Worm (Caenorhabditis elegans): ENCODE results near the gene dsl-2.
A peak's percentile ranks its signal among the peaks of the same experiment; 100 is the strongest.
"Not testable (repeated sequence)": the region's sequence is repeated elsewhere in the genome, so short reads cannot be mapped to it uniquely, and the experiment has no call there.

The dsl-2 gene

DNA sequence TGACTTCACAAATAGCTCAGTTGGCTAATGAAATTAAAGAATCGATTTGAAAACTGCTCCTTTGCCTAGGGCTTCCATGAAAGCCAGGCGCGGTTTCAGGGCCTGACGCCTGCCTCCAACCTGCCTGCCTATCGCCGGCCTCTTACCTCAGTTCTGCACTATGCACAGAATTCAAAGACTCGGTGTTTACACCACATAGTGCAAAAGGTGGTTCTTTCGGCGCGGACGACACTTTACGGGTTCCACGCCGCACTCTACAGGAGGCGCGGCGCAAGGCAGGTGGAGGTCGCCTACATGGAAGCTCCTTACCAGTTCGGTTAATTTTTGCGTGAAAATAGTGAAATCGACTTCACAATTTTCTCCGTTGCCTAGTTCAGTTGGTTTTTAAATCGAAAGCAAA is 5.0 kb upstream of the dsl-2 start:
- TF ChIP-seq tab-1 (GFP tag; IDR thresholded peaks at IDR 0.05) (no peak), klf-2 (GFP tag; conservative IDR thresholded peaks at IDR 0.05) (no peak), med-1 (GFP tag; optimal IDR thresholded peaks at IDR 0.05; ENCODE audit: insufficient read depth) (no peak), ztf-29 (GFP tag; IDR thresholded peaks at IDR 0.05) (no peak), flt-1 (GFP tag; IDR thresholded peaks at IDR 0.05) (no peak), ztf-23 (GFP tag; IDR thresholded peaks at IDR 0.05) (no peak), ref-1 (GFP tag; conservative IDR thresholded peaks at IDR 0.05) (no peak), T22C8.4 (GFP tag; IDR thresholded peaks at IDR 0.05) (no peak), cog-1 (tag; optimal IDR thresholded peaks at IDR 0.05) (no peak)

ce11 chrIV:1209320-1209719 is 4.5 kb upstream of the dsl-2 start:
- TF ChIP-seq klf-2 (GFP tag; conservative IDR thresholded peaks at IDR 0.05) (no peak), T22C8.4 (GFP tag; IDR thresholded peaks at IDR 0.05) (no peak), ztf-23 (GFP tag; IDR thresholded peaks at IDR 0.05) (no peak), ref-1 (GFP tag; conservative IDR thresholded peaks at IDR 0.05) (no peak), cog-1 (tag; optimal IDR thresholded peaks at IDR 0.05) (no peak), flt-1 (GFP tag; IDR thresholded peaks at IDR 0.05) (no peak), ztf-29 (GFP tag; IDR thresholded peaks at IDR 0.05) (no peak), tab-1 (GFP tag; IDR thresholded peaks at IDR 0.05) (no peak), med-1 (GFP tag; optimal IDR thresholded peaks at IDR 0.05; ENCODE audit: insufficient read depth) (no peak)

DNA sequence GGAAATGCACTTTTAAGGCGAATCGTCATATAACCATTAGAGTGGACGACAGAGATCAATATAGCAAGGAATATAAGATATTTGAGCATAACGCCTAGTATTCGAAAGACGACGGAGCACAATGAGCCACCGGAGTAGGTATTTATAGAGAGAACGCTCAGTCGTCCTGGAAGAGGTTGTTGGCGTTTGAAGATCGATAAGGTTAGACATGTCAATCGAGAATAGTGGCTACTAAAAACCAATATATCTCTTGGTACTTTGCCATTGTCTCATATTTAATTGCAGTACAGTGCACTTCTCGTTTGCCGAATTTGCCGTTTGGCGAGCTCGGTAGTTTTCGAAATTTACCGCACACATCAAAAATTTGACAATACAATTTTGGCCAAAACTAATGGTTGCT is 3.2 kb upstream of the dsl-2 start, which contains the start of gene dsl-1:
Gene dsl-1 (minus strand): TSS at position 101 of the 400 bp plus-strand sequence.
- TF ChIP-seq T22C8.4 (GFP tag; IDR thresholded peaks at IDR 0.05) (no peak), ztf-29 (GFP tag; IDR thresholded peaks at IDR 0.05) (no peak), ref-1 (GFP tag; conservative IDR thresholded peaks at IDR 0.05) (no peak), klf-2 (GFP tag; conservative IDR thresholded peaks at IDR 0.05) (no peak), ztf-23 (GFP tag; IDR thresholded peaks at IDR 0.05) (no peak), med-1 (GFP tag; optimal IDR thresholded peaks at IDR 0.05; ENCODE audit: insufficient read depth) (no peak), cog-1 (tag; optimal IDR thresholded peaks at IDR 0.05) (no peak), tab-1 (GFP tag; IDR thresholded peaks at IDR 0.05) (no peak), flt-1 (GFP tag; IDR thresholded peaks at IDR 0.05) (no peak)

DNA sequence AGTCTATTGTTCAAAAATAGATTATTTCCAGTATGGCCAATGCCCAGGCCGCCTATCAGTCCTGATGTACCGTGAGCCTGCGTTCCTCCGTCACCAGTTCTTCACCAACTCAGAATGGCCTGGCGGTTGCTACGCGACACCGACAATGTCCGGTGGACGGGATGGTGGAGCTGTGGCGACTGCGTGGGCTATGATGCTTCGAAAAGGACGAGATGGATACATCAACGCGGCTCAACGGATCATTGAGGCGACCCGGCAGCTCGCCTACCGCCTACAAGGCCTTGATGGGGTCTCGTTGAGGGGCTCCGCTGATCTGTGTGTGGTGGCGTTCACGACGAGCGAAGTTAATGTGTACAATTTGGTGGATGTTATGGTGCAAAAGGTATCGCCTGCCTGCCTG is 5.3 kb downstream of the dsl-2 start:
- no peak for TF ChIP-seq flt-1 (GFP tag; IDR thresholded peaks at IDR 0.05)
- no peak for TF ChIP-seq ref-1 (GFP tag; conservative IDR thresholded peaks at IDR 0.05)
- TF ChIP-seq ztf-23 (GFP tag; IDR thresholded peaks at IDR 0.05), result no peak
- no peak for TF ChIP-seq med-1 (GFP tag; optimal IDR thresholded peaks at IDR 0.05; ENCODE audit: insufficient read depth)
- no peak for TF ChIP-seq cog-1 (tag; optimal IDR thresholded peaks at IDR 0.05)
- no peak for TF ChIP-seq T22C8.4 (GFP tag; IDR thresholded peaks at IDR 0.05)
- no peak for TF ChIP-seq klf-2 (GFP tag; conservative IDR thresholded peaks at IDR 0.05)
- no peak for TF ChIP-seq tab-1 (GFP tag; IDR thresholded peaks at IDR 0.05)
- TF ChIP-seq ztf-29 (GFP tag; IDR thresholded peaks at IDR 0.05), result no peak

DNA sequence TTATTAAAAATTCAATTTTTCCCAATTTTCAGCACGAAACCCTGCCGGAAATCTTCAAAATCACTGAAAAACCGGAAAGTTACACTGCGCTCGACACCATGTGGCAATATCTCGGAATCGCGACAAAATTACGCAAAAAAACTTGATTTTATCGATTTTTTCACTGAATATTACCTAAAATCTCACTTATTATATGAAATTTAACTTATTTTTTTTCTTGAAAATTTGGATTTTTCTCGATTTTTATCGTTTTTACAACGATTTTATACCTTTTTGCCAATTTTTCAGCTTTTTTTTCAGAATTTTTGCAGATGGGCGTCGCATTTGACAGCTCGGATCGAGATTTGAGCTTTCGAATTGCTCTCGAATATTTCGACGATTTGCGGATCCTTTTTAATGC is 12.0 kb downstream of the dsl-2 start, which contains the start of gene spl-3:
Gene spl-3 (plus strand): TSS at position 301 of the 400 bp plus-strand sequence.
- TF ChIP-seq ztf-23 (GFP tag; IDR thresholded peaks at IDR 0.05), result no peak
- no peak for TF ChIP-seq cog-1 (tag; optimal IDR thresholded peaks at IDR 0.05)
- no peak for TF ChIP-seq ref-1 (GFP tag; conservative IDR thresholded peaks at IDR 0.05)
- no peak for TF ChIP-seq flt-1 (GFP tag; IDR thresholded peaks at IDR 0.05)
- no peak for TF ChIP-seq ztf-29 (GFP tag; IDR thresholded peaks at IDR 0.05)
- TF ChIP-seq T22C8.4 (GFP tag; IDR thresholded peaks at IDR 0.05), result no peak
- no peak for TF ChIP-seq med-1 (GFP tag; optimal IDR thresholded peaks at IDR 0.05; ENCODE audit: insufficient read depth)
- TF ChIP-seq klf-2 (GFP tag; conservative IDR thresholded peaks at IDR 0.05), result no peak
- TF ChIP-seq tab-1 (GFP tag; IDR thresholded peaks at IDR 0.05), result no peak

DNA sequence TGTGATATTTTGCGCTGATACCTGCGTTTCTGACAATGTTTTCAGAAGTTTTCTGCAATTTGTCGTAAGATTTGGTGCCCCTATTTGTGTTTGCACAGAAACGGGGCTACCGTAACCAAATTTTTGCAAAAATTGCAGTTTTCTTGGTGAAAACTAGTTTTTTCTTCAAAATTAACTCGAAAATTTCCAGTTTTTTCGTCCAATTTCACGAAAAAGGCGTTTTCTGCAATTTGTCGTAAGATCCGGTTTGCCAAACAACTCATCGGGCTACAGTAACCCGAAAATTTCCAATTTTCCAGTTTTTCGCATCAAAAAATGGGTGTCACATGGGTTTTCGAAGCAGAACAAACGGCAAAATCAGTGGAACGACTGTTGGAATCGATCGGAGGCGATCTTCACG is 17.3 kb downstream of the dsl-2 start, which contains the start of gene mdt-20:
Gene mdt-20 (plus strand): TSS at position 301 of the 400 bp plus-strand sequence.
- TF ChIP-seq tab-1 (GFP tag; IDR thresholded peaks at IDR 0.05); med-1 (GFP tag; optimal IDR thresholded peaks at IDR 0.05; ENCODE audit: insufficient read depth); T22C8.4 (GFP tag; IDR thresholded peaks at IDR 0.05): not testable (repeated sequence)

DNA sequence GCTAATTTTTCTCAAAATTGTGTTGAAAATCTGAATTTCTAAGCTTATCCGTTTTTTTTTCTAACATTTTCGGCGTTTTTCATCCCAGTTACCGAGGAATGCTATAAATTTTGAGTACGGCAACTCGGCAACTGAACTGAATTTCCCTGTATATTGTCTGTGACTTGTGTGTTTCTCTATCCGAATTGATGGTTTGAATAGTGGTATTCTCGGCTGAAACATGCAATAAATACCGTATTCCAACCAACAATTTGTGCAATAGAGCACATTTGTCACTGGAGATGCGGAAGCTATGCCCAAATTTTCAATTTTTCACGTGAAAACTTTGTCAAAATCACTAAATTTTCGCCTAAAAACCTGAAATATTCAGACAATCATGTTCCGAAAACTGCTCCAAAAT is 22.5 kb downstream of the dsl-2 start, which contains the start of gene rmif-2:
Gene rmif-2 (plus strand): TSS at position 301 of the 400 bp plus-strand sequence.
- TF ChIP-seq ztf-23 (GFP tag; IDR thresholded peaks at IDR 0.05); klf-2 (GFP tag; conservative IDR thresholded peaks at IDR 0.05); flt-1 (GFP tag; IDR thresholded peaks at IDR 0.05): not testable (repeated sequence)

DNA sequence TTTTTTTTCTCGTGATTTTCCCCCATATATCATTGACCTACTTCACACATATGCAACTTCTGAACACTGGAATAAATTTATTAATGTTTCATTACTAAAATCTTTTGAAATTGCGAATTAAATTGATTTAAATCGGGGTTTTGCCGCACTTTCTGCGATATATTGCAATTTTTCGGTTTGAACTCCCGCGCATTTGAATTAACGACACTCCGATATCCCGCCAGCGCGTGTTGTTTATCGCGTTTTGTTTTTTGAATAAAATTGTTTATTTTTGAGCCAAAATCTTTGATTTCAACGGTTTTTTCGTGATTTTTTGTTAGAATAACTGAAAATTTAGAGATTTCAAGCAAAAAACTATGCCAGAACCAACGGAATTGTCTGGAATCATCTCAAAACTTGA is 27.1 kb downstream of the dsl-2 start, which contains the start of gene Y104H12D.2:
Gene Y104H12D.2 (plus strand): TSS at position 340 of the 400 bp plus-strand sequence.
- TF ChIP-seq ref-1 (GFP tag; conservative IDR thresholded peaks at IDR 0.05), result no peak
- TF ChIP-seq klf-2 (GFP tag; conservative IDR thresholded peaks at IDR 0.05), result no peak
- TF ChIP-seq med-1 (GFP tag; optimal IDR thresholded peaks at IDR 0.05; ENCODE audit: insufficient read depth), result no peak
- no peak for TF ChIP-seq ztf-29 (GFP tag; IDR thresholded peaks at IDR 0.05)
- TF ChIP-seq flt-1 (GFP tag; IDR thresholded peaks at IDR 0.05), result no peak
- TF ChIP-seq ztf-23 (GFP tag; IDR thresholded peaks at IDR 0.05), result no peak
- TF ChIP-seq tab-1 (GFP tag; IDR thresholded peaks at IDR 0.05), result no peak
- TF ChIP-seq T22C8.4 (GFP tag; IDR thresholded peaks at IDR 0.05), result no peak
- TF ChIP-seq cog-1 (tag; optimal IDR thresholded peaks at IDR 0.05), result no peak

- TF ChIP-seq ztf-23 (GFP tag; IDR thresholded peaks at IDR 0.05), result no peak
- no peak for TF ChIP-seq klf-2 (GFP tag; conservative IDR thresholded peaks at IDR 0.05)
- no peak for TF ChIP-seq med-1 (GFP tag; optimal IDR thresholded peaks at IDR 0.05; ENCODE audit: insufficient read depth)
- TF ChIP-seq T22C8.4 (GFP tag; IDR thresholded peaks at IDR 0.05), result no peak; the same call in 1 of the 2 replicates
- TF ChIP-seq ztf-29 (GFP tag; IDR thresholded peaks at IDR 0.05), result no peak
- TF ChIP-seq flt-1 (GFP tag; IDR thresholded peaks at IDR 0.05), result no peak
- no peak for TF ChIP-seq tab-1 (GFP tag; IDR thresholded peaks at IDR 0.05)
- no peak for TF ChIP-seq cog-1 (tag; optimal IDR thresholded peaks at IDR 0.05)
- no peak for TF ChIP-seq ref-1 (GFP tag; conservative IDR thresholded peaks at IDR 0.05)
Measured at ce11 chrIV:1176613-1177012, 28.2 kb downstream of the dsl-2 start.

- TF ChIP-seq T22C8.4 (GFP tag; IDR thresholded peaks at IDR 0.05) (peak; percentile 73), cog-1 (tag; optimal IDR thresholded peaks at IDR 0.05) (no peak)
Measured at ce11 chrIV:1174411-1174810, 30.4 kb downstream of the dsl-2 start.

All from whole organism, midembryonic.